Worm (Caenorhabditis elegans): ENCODE measurements around the gene crp-1.

The crp-1 gene

ce11 chrV:10436612-10437011 lies 41.8 kb upstream of the crp-1 start, which contains the start of gene set-22:
TSS of gene set-22 (plus strand) at chrV:10436912.
- TF ChIP-seq pag-3 (tag; optimal IDR thresholded peaks at IDR 0.05; ENCODE audit: borderline replicate concordance), result no peak
- TF ChIP-seq nhr-232 (tag; optimal IDR thresholded peaks at IDR 0.05), result no peak
- TF ChIP-seq ceh-19 (GFP tag; optimal IDR thresholded peaks at IDR 0.05), result no peak
- no peak for TF ChIP-seq ceh-2 (tag; optimal IDR thresholded peaks at IDR 0.05)
- TF ChIP-seq ztf-16 (tag; optimal IDR thresholded peaks at IDR 0.05), result no peak
- TF ChIP-seq mec-3 (tag; optimal IDR thresholded peaks at IDR 0.05; ENCODE audit: borderline replicate concordance), result no peak
- no peak for TF ChIP-seq ets-4 (tag; optimal IDR thresholded peaks at IDR 0.05)
- no peak for TF ChIP-seq hlh-6 (tag; optimal IDR thresholded peaks at IDR 0.05)
- no peak for TF ChIP-seq fkh-10 (GFP tag; optimal IDR thresholded peaks at IDR 0.05)
- TF ChIP-seq pha-2 (tag; optimal IDR thresholded peaks at IDR 0.05), result no peak
- TF ChIP-seq ceh-14 (tag; optimal IDR thresholded peaks at IDR 0.05), result no peak
- no peak for TF ChIP-seq fkh-6 (tag; optimal IDR thresholded peaks at IDR 0.05)
- no peak for TF ChIP-seq odd-2 (tag; optimal IDR thresholded peaks at IDR 0.05)
- TF ChIP-seq pros-1 (tag; optimal IDR thresholded peaks at IDR 0.05), result no peak
- TF ChIP-seq npax-4 (tag; optimal IDR thresholded peaks at IDR 0.05), result no peak
- no peak for TF ChIP-seq gmeb-2 (tag; optimal IDR thresholded peaks at IDR 0.05)
- TF ChIP-seq eyg-1 (tag; optimal IDR thresholded peaks at IDR 0.05), result no peak
- TF ChIP-seq ceh-30 (tag; optimal IDR thresholded peaks at IDR 0.05), result no peak
- no peak for TF ChIP-seq sox-4 (tag; optimal IDR thresholded peaks at IDR 0.05)
- TF ChIP-seq tbx-2 (tag; optimal IDR thresholded peaks at IDR 0.05), result no peak

DNA sequence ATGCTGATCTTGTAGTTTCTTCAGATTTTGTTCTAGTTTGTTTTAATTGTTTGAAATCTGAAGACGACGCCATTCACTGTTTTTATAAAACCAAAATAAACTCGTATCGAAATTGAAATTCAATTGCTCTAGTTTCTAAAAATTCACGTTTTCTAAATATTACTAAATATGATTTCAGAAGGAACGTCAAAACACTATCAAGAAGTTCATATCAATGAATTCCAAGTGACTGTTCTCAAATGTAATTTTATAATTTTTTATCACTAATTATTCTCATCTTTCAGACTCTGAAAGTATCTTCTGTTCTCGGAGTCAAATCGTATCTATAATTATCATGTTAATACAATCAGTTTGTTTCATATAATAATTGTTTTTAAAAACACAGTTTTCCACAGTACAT lies 37.6 kb upstream of the crp-1 start, which contains the start of gene snf-10:
TSS of gene snf-10 (minus strand) at position 101 of the 400 bp plus-strand sequence.
- no peak for TF ChIP-seq npax-4 (tag; optimal IDR thresholded peaks at IDR 0.05)
- TF ChIP-seq lin-11 (tag; optimal IDR thresholded peaks at IDR 0.05), result no peak
- no peak for TF ChIP-seq mec-3 (tag; optimal IDR thresholded peaks at IDR 0.05; ENCODE audit: borderline replicate concordance)
- TF ChIP-seq hlh-6 (tag; optimal IDR thresholded peaks at IDR 0.05), result no peak
- TF ChIP-seq pax-1 (tag; optimal IDR thresholded peaks at IDR 0.05), result no peak

ce11 chrV:10441135-10442024 lies 37.0 kb upstream of the crp-1 start, which contains the start of gene pap-1:
TSS of gene pap-1 (plus strand) at chrV:10441974.
- TF ChIP-seq ama-1 (optimal IDR thresholded peaks at IDR 0.05) (no peak), ceh-6 (GFP tag; optimal IDR thresholded peaks at IDR 0.05) (no peak), tbx-7 (tag; optimal IDR thresholded peaks at IDR 0.05) (peak; percentile 41), ceh-34 (tag; optimal IDR thresholded peaks at IDR 0.05) (no peak), ceh-22 (tag; optimal IDR thresholded peaks at IDR 0.05) (no peak), T23F11.4 (GFP tag; optimal IDR thresholded peaks at IDR 0.05) (no peak), sox-2 (GFP tag; IDR thresholded peaks at IDR 0.05) (no peak), hlh-13 (GFP tag; optimal IDR thresholded peaks at IDR 0.05) (no peak), pqm-1 (tag; optimal IDR thresholded peaks at IDR 0.05) (no peak), lim-6 (tag; optimal IDR thresholded peaks at IDR 0.05) (no peak), ttx-3 (tag; optimal IDR thresholded peaks at IDR 0.05) (no peak), madf-2 (tag; optimal IDR thresholded peaks at IDR 0.05) (no peak), nhr-11 (tag; optimal IDR thresholded peaks at IDR 0.05) (no peak), che-1 (tag; optimal IDR thresholded peaks at IDR 0.05) (no peak), ceh-31 (tag; optimal IDR thresholded peaks at IDR 0.05) (peak; percentile 50), npax-4 (tag; optimal IDR thresholded peaks at IDR 0.05) (no peak), lin-11 (tag; optimal IDR thresholded peaks at IDR 0.05) (no peak), ceh-45 (GFP tag; IDR thresholded peaks at IDR 0.05) (no peak), nfya-1 (tag; optimal IDR thresholded peaks at IDR 0.05) (peak; percentile 17), pax-1 (tag; optimal IDR thresholded peaks at IDR 0.05) (no peak), ceh-24 (tag; optimal IDR thresholded peaks at IDR 0.05) (no peak), ceh-2 (tag; optimal IDR thresholded peaks at IDR 0.05) (peak; percentile 35), unc-42 (tag; optimal IDR thresholded peaks at IDR 0.05) (no peak), eyg-1 (tag; optimal IDR thresholded peaks at IDR 0.05) (no peak), unc-86 (tag; optimal IDR thresholded peaks at IDR 0.05) (no peak), pat-9 (tag; optimal IDR thresholded peaks at IDR 0.05) (no peak), sox-4 (tag; optimal IDR thresholded peaks at IDR 0.05) (no peak), ceh-18 (tag; optimal IDR thresholded peaks at IDR 0.05) (no peak), ahr-1 (tag; optimal IDR thresholded peaks at IDR 0.05) (no peak), fax-1 (tag; optimal IDR thresholded peaks at IDR 0.05) (no peak), pros-1 (tag; optimal IDR thresholded peaks at IDR 0.05) (no peak), C38D4.7 (GFP tag; optimal IDR thresholded peaks at IDR 0.05) (no peak), Y22D7AL.16 (tag; optimal IDR thresholded peaks at IDR 0.05) (no peak)

All from whole organism, late embryonic.